Comparison of ENCODE assay signal across 7 worm cellular contexts in the genomic region with DNA sequence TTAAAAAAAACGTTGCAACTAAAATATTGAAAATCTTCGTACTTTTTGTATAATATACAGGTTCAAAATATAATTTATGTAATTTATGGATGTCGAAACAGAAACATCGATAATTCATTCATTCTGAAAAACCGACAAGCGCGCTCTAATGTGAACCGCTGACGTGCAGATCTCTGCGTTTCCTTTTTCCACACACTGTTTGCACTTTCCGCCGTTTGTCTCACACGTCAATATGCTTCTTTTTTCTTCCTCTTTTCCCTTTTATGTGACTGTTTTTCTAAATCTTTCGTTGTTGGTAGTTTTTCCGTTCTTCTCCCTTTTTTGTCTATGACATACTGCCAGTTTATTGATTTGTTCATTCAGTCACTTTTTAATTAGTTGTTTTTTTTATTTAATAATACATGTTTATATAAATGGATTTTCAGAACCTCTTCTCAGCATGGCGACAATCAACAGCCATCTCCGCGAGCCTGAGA.
TF ChIP-seq lines count a peak whose summit lies in the region.

tmbi-4 (plus strand) TSS at position 426 of the 476 bp plus-strand sequence.

TF ChIP-seq in whole organism, L1 larva, 84 proteins besides CTCF, POLR2A, EP300 and RAD21 (continues in another document):
- TF ChIP-seq nhr-71 (tag; optimal IDR thresholded peaks at IDR 0.05; lab: Kevin White, UChicago) (peak; percentile 58), nhr-19 (GFP tag; conservative IDR thresholded peaks at IDR 0.05; lab: Robert Waterston, UW) (no peak; the same call in 1 of the 2 replicates), ets-5 (GFP tag; IDR thresholded peaks at IDR 0.05; lab: Robert Waterston, UW) (no peak), lsy-2 (tag; optimal IDR thresholded peaks at IDR 0.05; lab: Kevin White, UChicago) (peak; percentile 13 to 73), hlh-4 (tag; optimal IDR thresholded peaks at IDR 0.05; lab: Kevin White, UChicago) (no peak), unc-86 (tag; optimal IDR thresholded peaks at IDR 0.05; lab: Kevin White, UChicago) (peak; percentile 48), tlp-1 (tag; optimal IDR thresholded peaks at IDR 0.05; lab: Kevin White, UChicago) (no peak), nhr-77 (tag; optimal IDR thresholded peaks at IDR 0.05; lab: Kevin White, UChicago) (peak; percentile 26), elt-2 (tag; optimal IDR thresholded peaks at IDR 0.05; lab: Kevin White, UChicago) (no peak), ama-1 (optimal IDR thresholded peaks at IDR 0.05; lab: Kevin White, UChicago) (no peak), swsn-7 (tag; optimal IDR thresholded peaks at IDR 0.05; lab: Kevin White, UChicago) (peak; percentile 51), ceh-63 (GFP tag; optimal IDR thresholded peaks at IDR 0.05; lab: Kevin White, UChicago) (no peak)

TF ChIP-seq in whole organism, L2 larva, 48 proteins besides CTCF, POLR2A, EP300 and RAD21 (continues in another document):
- TF ChIP-seq skn-1 (tag; optimal IDR thresholded peaks at IDR 0.05; lab: Kevin White, UChicago): no peak
- TF ChIP-seq ZK546.5 (tag; optimal IDR thresholded peaks at IDR 0.05; lab: Kevin White, UChicago): no peak
- peak; percentile 27 for TF ChIP-seq sem-4 (tag; optimal IDR thresholded peaks at IDR 0.05; lab: Kevin White, UChicago)
- TF ChIP-seq peb-1 (tag; optimal IDR thresholded peaks at IDR 0.05; lab: Kevin White, UChicago): no peak
- TF ChIP-seq nhr-23 (tag; optimal IDR thresholded peaks at IDR 0.05; lab: Kevin White, UChicago): no peak
- no peak for TF ChIP-seq nhr-10 (tag; optimal IDR thresholded peaks at IDR 0.05; lab: Kevin White, UChicago)
- peak; percentile 26 for TF ChIP-seq nhr-21 (tag; optimal IDR thresholded peaks at IDR 0.05; lab: Kevin White, UChicago)
- no peak for TF ChIP-seq egl-27 (tag; optimal IDR thresholded peaks at IDR 0.05; lab: Kevin White, UChicago)
- no peak for TF ChIP-seq dmd-4 (tag; optimal IDR thresholded peaks at IDR 0.05; lab: Kevin White, UChicago)
- no peak for TF ChIP-seq zag-1 (tag; optimal IDR thresholded peaks at IDR 0.05; lab: Kevin White, UChicago)
- peak; percentile 53 for TF ChIP-seq F13H6.1 (tag; optimal IDR thresholded peaks at IDR 0.05; lab: Kevin White, UChicago)
- TF ChIP-seq elt-3 (tag; optimal IDR thresholded peaks at IDR 0.05; lab: Kevin White, UChicago): no peak
- no peak for TF ChIP-seq alr-1 (tag; optimal IDR thresholded peaks at IDR 0.05; lab: Kevin White, UChicago)

TF ChIP-seq in whole organism, L3 larva, 47 proteins besides CTCF, POLR2A, EP300 and RAD21 (continues in another document):
- TF ChIP-seq nhr-23 (tag; optimal IDR thresholded peaks at IDR 0.05; lab: Kevin White, UChicago) (peak; percentile 38), ceh-82 (tag; optimal IDR thresholded peaks at IDR 0.05; lab: Kevin White, UChicago) (no peak), mml-1 (tag; optimal IDR thresholded peaks at IDR 0.05; lab: Kevin White, UChicago) (no peak), unc-39 (tag; optimal IDR thresholded peaks at IDR 0.05; lab: Kevin White, UChicago) (no peak), ztf-11 (tag; optimal IDR thresholded peaks at IDR 0.05; lab: Kevin White, UChicago) (no peak), elt-2 (tag; optimal IDR thresholded peaks at IDR 0.05; lab: Kevin White, UChicago) (no peak), sea-2 (GFP tag; optimal IDR thresholded peaks at IDR 0.05; lab: Kevin White, UChicago) (no peak), zag-1 (tag; optimal IDR thresholded peaks at IDR 0.05; lab: Kevin White, UChicago) (no peak), unc-62 (GFP tag; optimal IDR thresholded peaks at IDR 0.05; lab: Kevin White, UChicago) (no peak), ztf-4 (tag; optimal IDR thresholded peaks at IDR 0.05; lab: Kevin White, UChicago) (no peak), elt-3 (tag; optimal IDR thresholded peaks at IDR 0.05; lab: Kevin White, UChicago) (no peak), nhr-43 (tag; optimal IDR thresholded peaks at IDR 0.05; lab: Kevin White, UChicago; ENCODE audit: poor library complexity, severe bottlenecking) (no peak), fkh-10 (GFP tag; optimal IDR thresholded peaks at IDR 0.05; lab: Kevin White, UChicago) (peak; percentile 50)

TF ChIP-seq in whole organism, L4 larva, 104 proteins besides CTCF, POLR2A, EP300 and RAD21 (continues in another document):
- TF ChIP-seq saeg-2 (GFP tag; IDR thresholded peaks at IDR 0.05; lab: Robert Waterston, UW) (no peak), snpc-1.2 (GFP tag; IDR thresholded peaks at IDR 0.05; lab: Robert Waterston, UW) (no peak), lin-1 (GFP tag; IDR thresholded peaks at IDR 0.05; lab: Robert Waterston, UW) (no peak), nhr-42 (GFP tag; IDR thresholded peaks at IDR 0.05; lab: Robert Waterston, UW) (no peak), sdz-12 (GFP tag; optimal IDR thresholded peaks at IDR 0.05; lab: Kevin White, UChicago) (no peak), dve-1 (tag; optimal IDR thresholded peaks at IDR 0.05; lab: Kevin White, UChicago; ENCODE audit: insufficient read depth) (peak; percentile 65), daf-16 (GFP tag; optimal IDR thresholded peaks at IDR 0.05; lab: Kevin White, UChicago) (no peak), daf-16 (tag; optimal IDR thresholded peaks at IDR 0.05; lab: Kevin White, UChicago) (peak; percentile 90), aha-1 (tag; lab: Kevin White, UChicago) (peak; percentile 51), dmd-9 (GFP tag; IDR thresholded peaks at IDR 0.05; lab: Robert Waterston, UW) (no peak), lin-13 (GFP tag; optimal IDR thresholded peaks at IDR 0.05; lab: Kevin White, UChicago) (no peak), daf-19 (GFP tag; conservative IDR thresholded peaks at IDR 0.05; lab: Robert Waterston, UW) (no peak), F10B5.3 (tag; optimal IDR thresholded peaks at IDR 0.05; lab: Kevin White, UChicago) (no peak), lin-39 (tag; optimal IDR thresholded peaks at IDR 0.05; lab: Kevin White, UChicago) (no peak)

TF ChIP-seq in whole organism, late embryonic, 69 proteins besides CTCF, POLR2A, EP300 and RAD21:
- TF ChIP-seq T23F11.4 (GFP tag; optimal IDR thresholded peaks at IDR 0.05; lab: Kevin White, UChicago) (no peak), hlh-13 (GFP tag; optimal IDR thresholded peaks at IDR 0.05; lab: Kevin White, UChicago) (no peak), ceh-48 (tag; optimal IDR thresholded peaks at IDR 0.05; lab: Kevin White, UChicago) (peak; percentile 7), nfya-1 (tag; optimal IDR thresholded peaks at IDR 0.05; lab: Kevin White, UChicago) (peak; percentile 34), unc-42 (tag; optimal IDR thresholded peaks at IDR 0.05; lab: Kevin White, UChicago) (peak; percentile 39), ceh-31 (tag; optimal IDR thresholded peaks at IDR 0.05; lab: Kevin White, UChicago) (peak; percentile 39), K09A11.1 (tag; optimal IDR thresholded peaks at IDR 0.05; lab: Kevin White, UChicago; ENCODE audit: insufficient read depth) (no peak), unc-55 (GFP tag; optimal IDR thresholded peaks at IDR 0.05; lab: Kevin White, UChicago) (peak; percentile 66)

TF ChIP-seq in whole organism, mixed stage, embryonic, 35 proteins besides CTCF, POLR2A, EP300 and RAD21 (continues in another document):
- no peak for TF ChIP-seq lsy-2 (tag; optimal IDR thresholded peaks at IDR 0.05; lab: Kevin White, UChicago)
- TF ChIP-seq bed-3 (GFP tag; optimal IDR thresholded peaks at IDR 0.05; lab: Kevin White, UChicago): no peak
- peak; percentile 44 for TF ChIP-seq ceh-39 (tag; optimal IDR thresholded peaks at IDR 0.05; lab: Kevin White, UChicago)
- no peak for TF ChIP-seq mab-5 (tag; optimal IDR thresholded peaks at IDR 0.05; lab: Kevin White, UChicago)
- peak; percentile 44 for TF ChIP-seq ces-1 (GFP tag; optimal IDR thresholded peaks at IDR 0.05; lab: Kevin White, UChicago)
- no peak for TF ChIP-seq elt-1 (tag; optimal IDR thresholded peaks at IDR 0.05; lab: Kevin White, UChicago; ENCODE audit: borderline replicate concordance, insufficient read depth)
- TF ChIP-seq mls-2 (tag; optimal IDR thresholded peaks at IDR 0.05; lab: Kevin White, UChicago): no peak
- TF ChIP-seq mep-1 (tag; optimal IDR thresholded peaks at IDR 0.05; lab: Kevin White, UChicago): peak; percentile 26
- no peak for TF ChIP-seq nhr-28 (tag; optimal IDR thresholded peaks at IDR 0.05; lab: Kevin White, UChicago)
- TF ChIP-seq hlh-1 (tag; optimal IDR thresholded peaks at IDR 0.05; lab: Kevin White, UChicago): peak; percentile 59
- TF ChIP-seq ham-2 (GFP tag; optimal IDR thresholded peaks at IDR 0.05; lab: Kevin White, UChicago): no peak
- no peak for TF ChIP-seq lin-32 (GFP tag; optimal IDR thresholded peaks at IDR 0.05; lab: Kevin White, UChicago)
- TF ChIP-seq ceh-83 (GFP tag; optimal IDR thresholded peaks at IDR 0.05; lab: Kevin White, UChicago): no peak
- no peak for TF ChIP-seq elt-3 (tag; optimal IDR thresholded peaks at IDR 0.05; lab: Kevin White, UChicago)
- TF ChIP-seq drap-1 (GFP tag; optimal IDR thresholded peaks at IDR 0.05; lab: Kevin White, UChicago): no peak
- no peak for TF ChIP-seq blmp-1 (tag; optimal IDR thresholded peaks at IDR 0.05; lab: Kevin White, UChicago)
- no peak for TF ChIP-seq ceh-43 (GFP tag; optimal IDR thresholded peaks at IDR 0.05; lab: Kevin White, UChicago)

TF ChIP-seq in whole organism, young adult, 124 proteins besides CTCF, POLR2A, EP300 and RAD21 (continues in another document):
- TF ChIP-seq lin-26 (GFP tag; IDR thresholded peaks at IDR 0.05; lab: Robert Waterston, UW) (no peak), F52B5.7 (tag; optimal IDR thresholded peaks at IDR 0.05; lab: Kevin White, UChicago) (no peak), ztf-18 (tag; optimal IDR thresholded peaks at IDR 0.05; lab: Kevin White, UChicago) (no peak), zim-3 (tag; optimal IDR thresholded peaks at IDR 0.05; lab: Kevin White, UChicago) (no peak), T07F8.4 (tag; optimal IDR thresholded peaks at IDR 0.05; lab: Kevin White, UChicago) (no peak), madf-6 (GFP tag; IDR thresholded peaks at IDR 0.05; lab: Robert Waterston, UW) (no peak), K11D2.4 (GFP tag; IDR thresholded peaks at IDR 0.05; lab: Robert Waterston, UW) (0 out of 2 replicates have a peak, but pooled peaks have one; percentile 31), egl-18 (GFP tag; IDR thresholded peaks at IDR 0.05; lab: Robert Waterston, UW) (no peak), ztf-28 (GFP tag; IDR thresholded peaks at IDR 0.05; lab: Robert Waterston, UW) (no peak), pha-4 (tag; optimal IDR thresholded peaks at IDR 0.05; lab: Kevin White, UChicago) (no peak), egrh-3 (GFP tag; IDR thresholded peaks at IDR 0.05; lab: Robert Waterston, UW) (no peak), B0336.3 (GFP tag; IDR thresholded peaks at IDR 0.05; lab: Robert Waterston, UW) (no peak), F39B2.1 (GFP tag; IDR thresholded peaks at IDR 0.05; lab: Robert Waterston, UW) (no peak), aptf-2 (GFP tag; conservative IDR thresholded peaks at IDR 0.05; lab: Robert Waterston, UW) (no peak), snpc-1.3 (tag; optimal IDR thresholded peaks at IDR 0.05; lab: Kevin White, UChicago; ENCODE audit: insufficient read depth) (no peak), attf-5 (GFP tag; optimal IDR thresholded peaks at IDR 0.05; lab: Kevin White, UChicago) (peak; percentile 33), him-1 (tag; optimal IDR thresholded peaks at IDR 0.05; lab: Kevin White, UChicago) (no peak), tbx-9 (tag; optimal IDR thresholded peaks at IDR 0.05; lab: Kevin White, UChicago; ENCODE audit: borderline replicate concordance) (no peak), F57A8.1 (GFP tag; optimal IDR thresholded peaks at IDR 0.05; lab: Kevin White, UChicago) (no peak), madf-3 (GFP tag; IDR thresholded peaks at IDR 0.05; lab: Robert Waterston, UW) (no peak)
